Worm (Caenorhabditis elegans) whole organism, mixed stage, embryonic: Measurements from ENCODE around the gene mog-2.

Source experiments
- M03D4.4 ChIP-seq: sonication (generic microtip); optimal IDR thresholded peaks from 2 replicates; lab custom pipeline; 2017; ENCODE audit warnings: mild to moderate bottlenecking, missing genetic modification characterization, missing compliant biosample characterization
- bed-3 ChIP-seq: fragments of 200-800 bp; sonication (Bioruptor generic); optimal IDR thresholded peaks from 3 replicates; lab custom pipeline; 2018; ENCODE audit warnings: mild to moderate bottlenecking, missing genetic modification characterization, moderate library complexity, missing compliant biosample characterization
- blmp-1 ChIP-seq: fragments of 150-350 bp; optimal IDR thresholded peaks from 2 replicates; lab custom pipeline; 2014; ENCODE audit warnings: missing biosample characterization, missing genetic modification characterization
- ceh-39 ChIP-seq: fragments of 150-350 bp; optimal IDR thresholded peaks from 2 replicates; lab custom pipeline; 2014; ENCODE audit warnings: missing biosample characterization, missing genetic modification characterization
- ceh-43 ChIP-seq: fragments of 200-800 bp; sonication (Bioruptor generic); optimal IDR thresholded peaks from 2 replicates; lab custom pipeline; 2018; ENCODE audit warnings: mild to moderate bottlenecking, missing genetic modification characterization, moderate library complexity, missing compliant biosample characterization
- ceh-83 ChIP-seq: fragments of 200-800 bp; sonication (Bioruptor generic); optimal IDR thresholded peaks from 2 replicates; lab custom pipeline; 2018; ENCODE audit warnings: mild to moderate bottlenecking, missing genetic modification characterization, missing compliant biosample characterization
- cnd-1 ChIP-seq: fragments of 200-800 bp; sonication (Bioruptor generic); optimal IDR thresholded peaks from 2 replicates; lab custom pipeline; 2018; ENCODE audit warnings: mild to moderate bottlenecking, missing genetic modification characterization, missing compliant biosample characterization
- drap-1 ChIP-seq: fragments of 200-800 bp; sonication (Bioruptor generic); optimal IDR thresholded peaks from 3 replicates; lab custom pipeline; 2018; ENCODE audit warnings: mild to moderate bottlenecking, missing genetic modification characterization, missing compliant biosample characterization
- elt-1 ChIP-seq: sonication (generic microtip); optimal IDR thresholded peaks from 2 replicates; lab custom pipeline; 2017; ENCODE audit warnings: missing genetic modification characterization, mild to moderate bottlenecking, missing compliant biosample characterization, antibody characterized with exemption, moderate library complexity, borderline replicate concordance; ENCODE audit not compliant: insufficient read depth
- flh-1 ChIP-seq: fragments of 200-800 bp; sonication (Bioruptor generic); optimal IDR thresholded peaks from 2 replicates; lab custom pipeline; 2018; ENCODE audit warnings: mild to moderate bottlenecking, missing genetic modification characterization, moderate library complexity, missing compliant biosample characterization
- ham-2 ChIP-seq: fragments of 200-800 bp; sonication (Bioruptor generic); optimal IDR thresholded peaks from 2 replicates; lab custom pipeline; 2018; ENCODE audit warnings: mild to moderate bottlenecking, missing genetic modification characterization, missing compliant biosample characterization
- hlh-1 ChIP-seq: fragments of 150-350 bp; optimal IDR thresholded peaks from 2 replicates; lab custom pipeline; 2014; ENCODE audit warnings: missing biosample characterization, missing genetic modification reagents, missing genetic modification characterization
- lin-13 ChIP-seq: fragments of 150-350 bp; optimal IDR thresholded peaks from 2 replicates; lab custom pipeline; 2014; ENCODE audit warnings: missing biosample characterization, missing genetic modification characterization
- lin-32 ChIP-seq: fragments of 200-800 bp; sonication (Bioruptor generic); optimal IDR thresholded peaks from 2 replicates; lab custom pipeline; 2018; ENCODE audit warnings: mild to moderate bottlenecking, missing genetic modification characterization, missing compliant biosample characterization
- lsy-2 ChIP-seq: fragments of 150-350 bp; optimal IDR thresholded peaks from 2 replicates; lab custom pipeline; 2014; ENCODE audit warnings: missing biosample characterization, missing genetic modification characterization
- mab-5 ChIP-seq: fragments of 150-350 bp; optimal IDR thresholded peaks from 2 replicates; lab custom pipeline; 2014; ENCODE audit warnings: missing biosample characterization, missing genetic modification characterization
- mep-1 ChIP-seq: fragments of 150-350 bp; optimal IDR thresholded peaks from 2 replicates; lab custom pipeline; 2017; ENCODE audit warnings: missing biosample characterization, missing genetic modification reagents, missing genetic modification characterization, inconsistent platforms
- mls-2 ChIP-seq: sonication (generic microtip); optimal IDR thresholded peaks from 2 replicates; lab custom pipeline; 2016; ENCODE audit warnings: mild to moderate bottlenecking, missing genetic modification characterization, moderate library complexity, missing compliant biosample characterization
- nhr-12 ChIP-seq: fragments of 150-350 bp; optimal IDR thresholded peaks from 2 replicates; lab custom pipeline; 2014; ENCODE audit warnings: missing biosample characterization, missing genetic modification characterization
- nhr-2 ChIP-seq: fragments of 150-350 bp; optimal IDR thresholded peaks from 2 replicates; lab custom pipeline; 2014; ENCODE audit warnings: missing biosample characterization, missing genetic modification characterization
- nhr-237 ChIP-seq: fragments of 150-350 bp; optimal IDR thresholded peaks from 2 replicates; lab custom pipeline; 2014; ENCODE audit warnings: missing biosample characterization, missing genetic modification characterization
- nhr-28 ChIP-seq: fragments of 150-350 bp; optimal IDR thresholded peaks from 2 replicates; lab custom pipeline; 2014; ENCODE audit warnings: missing biosample characterization, missing genetic modification characterization
- nhr-76 ChIP-seq: sonication (generic microtip); optimal IDR thresholded peaks from 2 replicates; lab custom pipeline; 2017; ENCODE audit warnings: missing biosample characterization, missing genetic modification characterization
- pha-4 ChIP-seq: fragments of 150-350 bp; optimal IDR thresholded peaks from 2 replicates; lab custom pipeline; 2018; ENCODE audit warnings: missing biosample characterization, missing genetic modification reagents, missing genetic modification characterization
- sem-2 ChIP-seq: fragments of 200-800 bp; sonication (Bioruptor generic); optimal IDR thresholded peaks from 2 replicates; lab custom pipeline; 2018; ENCODE audit warnings: mild to moderate bottlenecking, missing genetic modification characterization, missing compliant biosample characterization
- snpc-4 ChIP-seq: fragments of 150-350 bp; optimal IDR thresholded peaks from 2 replicates; lab custom pipeline; 2014; ENCODE audit warnings: missing biosample characterization, missing genetic modification characterization
- sptf-1 ChIP-seq: sonication (generic microtip); optimal IDR thresholded peaks from 2 replicates; lab custom pipeline; 2017; ENCODE audit warnings: mild to moderate bottlenecking, missing genetic modification characterization, moderate library complexity, missing compliant biosample characterization
- tbx-8 ChIP-seq: fragments of 200-800 bp; sonication (Bioruptor generic); optimal IDR thresholded peaks from 2 replicates; lab custom pipeline; 2018; ENCODE audit warnings: mild to moderate bottlenecking, missing genetic modification characterization, moderate library complexity, missing compliant biosample characterization
- unc-120 ChIP-seq: sonication (generic microtip); optimal IDR thresholded peaks from 2 replicates; lab custom pipeline; 2017; ENCODE audit warnings: missing genetic modification characterization, missing compliant biosample characterization; ENCODE audit not compliant: poor library complexity, severe bottlenecking
- unc-39 ChIP-seq: fragments of 150-350 bp; optimal IDR thresholded peaks from 2 replicates; lab custom pipeline; 2014; ENCODE audit warnings: missing biosample characterization, missing genetic modification characterization
- unc-62 ChIP-seq: fragments of 150-350 bp; optimal IDR thresholded peaks from 2 replicates; lab custom pipeline; 2014; ENCODE audit warnings: missing biosample characterization, missing genetic modification reagents, missing genetic modification characterization
- zip-8 ChIP-seq: fragments of 150-350 bp; optimal IDR thresholded peaks from 2 replicates; lab custom pipeline; 2014; ENCODE audit warnings: missing biosample characterization, missing genetic modification characterization
- ztf-11 ChIP-seq: fragments of 150-350 bp; optimal IDR thresholded peaks from 2 replicates; lab custom pipeline; 2014; ENCODE audit warnings: missing biosample characterization, missing genetic modification characterization

mog-2 gene

DNA sequence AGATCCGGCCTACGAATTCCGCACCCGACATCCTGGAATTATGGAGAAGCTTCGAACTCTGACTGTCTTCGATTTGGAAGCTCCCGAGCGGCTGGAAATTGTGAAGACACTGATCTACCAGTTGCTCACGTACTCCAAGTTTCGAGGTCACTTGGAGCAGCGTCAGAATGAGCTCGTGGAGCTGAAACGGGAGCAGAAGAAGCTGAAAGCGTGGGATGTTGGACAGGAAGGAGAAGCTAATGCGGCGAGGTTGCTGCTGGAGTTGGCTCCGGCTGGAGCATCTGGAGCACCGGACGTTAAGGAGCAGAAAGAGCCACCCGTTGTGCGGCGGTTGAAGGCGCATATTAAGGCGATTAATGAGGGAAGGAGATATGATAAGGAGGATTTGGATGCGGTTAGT is 20.2 kb downstream of the mog-2 start:
- TF ChIP-seq blmp-1 = no peak
- no peak for TF ChIP-seq pha-4 (tag; lab: Kevin White, UChicago)
- TF ChIP-seq mep-1 = no peak
- no peak for TF ChIP-seq sem-2 (GFP tag; lab: Kevin White, UChicago)
- TF ChIP-seq nhr-12 (tag; lab: Kevin White, UChicago) = no peak
- TF ChIP-seq hlh-1 (tag; lab: Kevin White, UChicago) = no peak
- TF ChIP-seq ceh-39 (tag; lab: Kevin White, UChicago) = no peak
- TF ChIP-seq drap-1 (GFP tag; lab: Kevin White, UChicago) = no peak
- TF ChIP-seq cnd-1 (tag; lab: Kevin White, UChicago) = no peak
- no peak for TF ChIP-seq bed-3 (GFP tag; lab: Kevin White, UChicago)
- no peak for TF ChIP-seq unc-120 (tag; lab: Kevin White, UChicago)
- TF ChIP-seq lin-32 (GFP tag; lab: Kevin White, UChicago) = no peak
- no peak for TF ChIP-seq nhr-2
- TF ChIP-seq, all 35 proteins: peak for 0

DNA sequence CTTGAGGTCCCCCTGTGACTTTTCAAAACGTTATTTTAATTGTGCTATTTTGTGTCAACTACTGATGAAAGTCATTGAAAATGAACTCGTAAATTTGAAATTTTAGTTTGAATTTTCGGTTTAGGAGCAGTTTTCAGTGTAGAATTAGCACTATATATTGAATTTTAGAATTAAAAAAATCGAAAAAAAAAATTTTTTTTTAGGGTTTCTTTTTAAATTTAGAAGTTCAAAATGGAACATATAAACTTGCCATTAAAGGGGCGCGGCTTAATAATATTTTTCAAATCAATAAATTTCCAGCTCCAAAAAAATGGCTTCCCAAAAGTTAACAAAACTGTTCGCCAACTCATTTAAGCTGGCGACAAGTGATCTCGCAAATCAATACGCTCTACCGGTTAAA is 26.7 kb downstream of the mog-2 start, which contains the start of gene H20J04.9:
TSS of gene H20J04.9 (plus strand) at position 301 of the 400 bp plus-strand sequence.
- TF ChIP-seq lin-13 = no peak
- no peak for TF ChIP-seq unc-39 (tag; lab: Kevin White, UChicago)
- TF ChIP-seq elt-1 (tag; lab: Kevin White, UChicago) = no peak
- TF ChIP-seq nhr-76 (tag; lab: Kevin White, UChicago) = no peak
- no peak for TF ChIP-seq blmp-1
- TF ChIP-seq nhr-237 (tag; lab: Kevin White, UChicago) = no peak
- TF ChIP-seq lin-32 (GFP tag; lab: Kevin White, UChicago) = no peak
- no peak for TF ChIP-seq M03D4.4 (tag; lab: Kevin White, UChicago)
- TF ChIP-seq ceh-39 (tag; lab: Kevin White, UChicago) = no peak
- no peak for TF ChIP-seq sptf-1 (tag; lab: Kevin White, UChicago)
- TF ChIP-seq unc-120 (tag; lab: Kevin White, UChicago) = no peak
- no peak for TF ChIP-seq tbx-8 (GFP tag; lab: Kevin White, UChicago)
- TF ChIP-seq mls-2 = no peak

DNA sequence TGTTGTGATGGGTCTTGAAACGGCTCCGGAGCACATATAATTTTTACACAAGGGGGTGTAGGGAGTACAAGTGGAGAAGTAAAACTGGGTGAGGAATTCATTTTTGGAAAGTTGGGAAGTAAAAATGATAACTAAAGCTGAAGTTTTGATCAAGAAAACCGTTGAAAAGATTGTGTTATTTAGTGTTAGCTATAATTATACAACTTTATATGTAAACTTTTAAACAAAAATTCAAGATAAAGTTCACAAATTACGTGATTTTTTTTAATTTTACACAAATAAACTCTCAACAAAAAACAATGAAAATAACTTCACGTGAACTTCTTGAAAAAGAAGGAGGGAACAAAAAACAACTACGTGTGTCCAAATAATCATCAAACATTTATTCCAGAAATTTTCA is 31.1 kb downstream of the mog-2 start, which contains the start of the genes H20J04.7 and H20J04.1:
TSS of gene H20J04.7 (minus strand) at position 101 of the 400 bp plus-strand sequence.
TSS of gene H20J04.1 (plus strand) at position 397 of the 400 bp plus-strand sequence.
- no peak for TF ChIP-seq nhr-76 (tag; lab: Kevin White, UChicago)
- no peak for TF ChIP-seq bed-3 (GFP tag; lab: Kevin White, UChicago)
- TF ChIP-seq flh-1 = no peak
- TF ChIP-seq ham-2 (GFP tag; lab: Kevin White, UChicago) = no peak
- no peak for TF ChIP-seq cnd-1 (tag; lab: Kevin White, UChicago)
- TF ChIP-seq lin-32 (GFP tag; lab: Kevin White, UChicago) = no peak
- no peak for TF ChIP-seq zip-8
- no peak for TF ChIP-seq mab-5
- TF ChIP-seq M03D4.4 (tag; lab: Kevin White, UChicago) = no peak
- no peak for TF ChIP-seq ceh-43 (GFP tag; lab: Kevin White, UChicago)
- no peak for TF ChIP-seq snpc-4 (tag; lab: Kevin White, UChicago)
- no peak for TF ChIP-seq sptf-1 (tag; lab: Kevin White, UChicago)
- no peak for TF ChIP-seq unc-62 (GFP tag; lab: Kevin White, UChicago)
- TF ChIP-seq nhr-12 (tag; lab: Kevin White, UChicago) = no peak
- no peak for TF ChIP-seq mls-2
- no peak for TF ChIP-seq elt-1 (tag; lab: Kevin White, UChicago)
- no peak for TF ChIP-seq ztf-11 (tag; lab: Kevin White, UChicago)
- TF ChIP-seq nhr-237 (tag; lab: Kevin White, UChicago) = no peak
- no peak for TF ChIP-seq tbx-8 (GFP tag; lab: Kevin White, UChicago)

DNA sequence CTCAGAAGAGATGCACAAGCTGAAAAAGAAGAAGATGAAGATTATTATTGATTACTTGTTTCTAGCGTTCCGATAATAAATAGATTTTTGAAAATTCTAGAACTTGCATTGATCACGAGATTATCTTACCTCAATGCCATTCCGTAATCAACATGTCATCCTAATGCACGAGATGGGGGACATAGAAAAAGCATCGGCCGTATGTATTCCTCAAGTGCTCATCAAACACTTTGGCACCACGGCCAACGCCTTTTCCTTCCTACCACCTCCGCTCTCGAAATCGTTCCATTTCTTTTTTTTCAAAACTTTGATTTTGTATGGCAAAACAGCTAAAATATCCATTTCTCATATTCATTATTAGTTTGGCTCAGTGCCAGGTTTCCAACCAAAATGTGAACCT is 34.6 kb downstream of the mog-2 start, which contains the start of gene lat-2:
TSS of gene lat-2 (plus strand) at position 301 of the 400 bp plus-strand sequence.
- TF ChIP-seq tbx-8 (GFP tag; lab: Kevin White, UChicago) (no peak), mep-1 (no peak), lin-13 (no peak), snpc-4 (tag; lab: Kevin White, UChicago) (no peak), unc-120 (tag; lab: Kevin White, UChicago) (no peak), mls-2 (no peak), lsy-2 (tag; lab: Kevin White, UChicago) (no peak), sptf-1 (tag; lab: Kevin White, UChicago) (no peak), lin-32 (GFP tag; lab: Kevin White, UChicago) (no peak), zip-8 (no peak), sem-2 (GFP tag; lab: Kevin White, UChicago) (no peak), flh-1 (no peak), ceh-83 (GFP tag; lab: Kevin White, UChicago) (no peak), unc-39 (tag; lab: Kevin White, UChicago) (no peak), nhr-28 (tag; lab: Kevin White, UChicago) (no peak), unc-62 (GFP tag; lab: Kevin White, UChicago) (no peak), nhr-237 (tag; lab: Kevin White, UChicago) (no peak), blmp-1 (no peak), mab-5 (no peak)
